Fruit fly (Drosophila melanogaster): ENCODE measurements around the gene HemK2.

DNA sequence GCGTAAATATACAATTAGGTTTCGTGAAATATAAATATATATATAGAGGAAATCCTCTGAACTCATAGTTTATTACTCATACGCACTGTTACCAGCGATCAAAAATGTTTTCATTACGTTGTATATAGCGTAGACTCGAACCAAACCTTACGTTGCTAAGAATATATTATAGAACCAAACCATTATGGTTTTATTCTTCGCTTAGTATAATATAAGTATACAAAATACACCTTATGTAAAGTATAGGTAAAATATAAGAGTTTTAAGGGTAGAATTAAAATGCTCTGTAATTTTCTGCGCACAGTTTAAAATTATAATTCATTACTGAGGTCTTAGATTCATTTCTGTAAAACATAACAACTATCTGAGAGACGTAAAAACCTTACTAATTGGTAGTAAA lies 35.0 kb downstream of the HemK2 start:
- no peak for TF ChIP-seq CG8478 (optimal IDR thresholded peaks at IDR 0.05)
- peak in 1 of 2 experiments; percentile 22 for TF ChIP-seq CTCF (optimal IDR thresholded peaks at IDR 0.05)
